Fruit fly (Drosophila melanogaster) whole organism, embryonic: ENCODE data around the gene CG1738.
A peak's percentile ranks its signal among the peaks of the same experiment; 100 is the strongest.

Experiments used
- Abd-B ChIP-seq: fragments of 200-800 bp; sonication (Bioruptor generic); optimal IDR thresholded peaks from 2 replicates; lab custom pipeline; 2018; ENCODE audit warnings: missing biosample characterization, mild to moderate bottlenecking, missing genetic modification characterization, moderate library complexity
- CG10274 ChIP-seq: fragments of 200-800 bp; sonication (Bioruptor generic); optimal IDR thresholded peaks from 3 replicates; lab custom pipeline; 2017; ENCODE audit warnings: missing biosample characterization, mild to moderate bottlenecking, missing genetic modification characterization
- CG17361 ChIP-seq: fragments of 200-800 bp; sonication (Bioruptor generic); IDR thresholded peaks from 3 replicates; pipeline ENCODE4 v1.3.6; 2022; ENCODE audit warnings: missing biosample characterization, missing genetic modification characterization
- CG7786 ChIP-seq: fragments of 200-800 bp; sonication (Bioruptor generic); optimal IDR thresholded peaks from 2 replicates; lab custom pipeline; 2016; ENCODE audit warnings: missing biosample characterization, missing genetic modification characterization
- CG7987 ChIP-seq: fragments of 200-800 bp; sonication (Bioruptor generic); optimal IDR thresholded peaks from 2 replicates; lab custom pipeline; 2018; ENCODE audit warnings: missing biosample characterization, mild to moderate bottlenecking, missing genetic modification characterization, moderate library complexity
- D19B ChIP-seq: fragments of 200-800 bp; sonication (Bioruptor generic); optimal IDR thresholded peaks from 2 replicates; lab custom pipeline; 2017; ENCODE audit warnings: missing biosample characterization, mild to moderate bottlenecking, missing genetic modification characterization
- Lpt ChIP-seq: fragments of >200 bp; optimal IDR thresholded peaks from 2 replicates; lab custom pipeline; 2018; ENCODE audit warnings: missing biosample characterization, missing genetic modification characterization
- Meics ChIP-seq: fragments of 200-800 bp; sonication (Bioruptor generic); optimal IDR thresholded peaks from 2 replicates; lab custom pipeline; 2017; ENCODE audit warnings: missing biosample characterization, mild to moderate bottlenecking, missing genetic modification characterization
- Mrtf ChIP-seq: fragments of 200-800 bp; sonication (Bioruptor generic); IDR thresholded peaks from 3 replicates; pipeline ENCODE4 v1.3.6; 2022; ENCODE audit warnings: missing biosample characterization, missing genetic modification characterization
- Nf-YC ChIP-seq: fragments of 200-800 bp; optimal IDR thresholded peaks from 3 replicates; lab custom pipeline; 2019; ENCODE audit warnings: missing biosample characterization, mild to moderate bottlenecking, missing genetic modification characterization, moderate library complexity
- bbx ChIP-seq: fragments of 200-800 bp; sonication (Bioruptor generic); IDR thresholded peaks from 2 replicates; pipeline ENCODE4 v1.3.6; 2022; ENCODE audit warnings: missing biosample characterization, missing genetic modification characterization; ENCODE audit not compliant: partially characterized antibody
- bigmax ChIP-seq: fragments of 200-800 bp; sonication (Bioruptor generic); optimal IDR thresholded peaks from 2 replicates; lab custom pipeline; 2018; ENCODE audit warnings: missing biosample characterization, mild to moderate bottlenecking, missing genetic modification characterization
- cg ChIP-seq: fragments of 200-800 bp; sonication (Bioruptor generic); optimal IDR thresholded peaks from 3 replicates; lab custom pipeline; 2019; ENCODE audit warnings: missing biosample characterization, mild to moderate bottlenecking, missing genetic modification characterization, moderate library complexity

DNA sequence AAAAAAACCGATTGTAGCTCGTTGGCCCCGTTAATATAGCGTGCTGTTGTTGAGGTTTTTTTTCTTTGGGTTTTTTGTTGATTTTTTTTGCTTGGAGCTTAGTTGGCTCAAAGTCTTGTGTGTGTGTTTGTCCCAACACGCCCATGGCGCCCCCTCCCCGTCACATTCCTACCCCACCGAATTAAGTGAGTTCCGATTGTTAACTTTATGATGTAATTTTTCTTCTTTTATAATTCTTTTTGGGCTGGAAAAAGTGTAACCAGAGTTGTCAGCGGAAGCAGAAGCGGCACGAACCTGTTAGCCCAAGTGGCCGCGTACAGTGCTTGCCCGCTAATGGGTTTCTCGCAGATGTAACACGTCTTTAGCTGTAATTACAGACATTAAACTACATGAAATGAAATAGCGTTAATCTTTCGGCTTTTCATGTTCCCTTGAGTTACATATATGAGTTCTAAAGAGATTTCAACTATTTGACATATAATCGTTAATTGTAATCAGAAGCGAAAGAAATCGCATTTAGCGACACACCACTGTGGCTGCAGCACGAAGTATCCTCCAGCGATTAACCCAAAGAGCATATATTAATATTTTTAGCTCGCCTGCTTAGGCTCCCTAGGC lies 44.3 kb downstream of the CG1738 start:
- no peak for TF ChIP-seq CG7786 (GFP tag; lab: Kevin White, UChicago)
- no peak for TF ChIP-seq bbx
- no peak for TF ChIP-seq bigmax (GFP tag; lab: Kevin White, UChicago)
- no peak for TF ChIP-seq Lpt (GFP tag; lab: Kevin White, UChicago)
- TF ChIP-seq CG17361 (GFP tag; lab: Robert Waterston, UW) = no peak
- no peak for TF ChIP-seq Mrtf (GFP tag; lab: Robert Waterston, UW)
- no peak for TF ChIP-seq CG10274 (GFP tag; lab: Kevin White, UChicago)
- TF ChIP-seq Nf-YC = peak; percentile 2
- TF ChIP-seq Abd-B = no peak
- no peak for TF ChIP-seq D19B (GFP tag; lab: Kevin White, UChicago)
- no peak for TF ChIP-seq Meics (GFP tag; lab: Kevin White, UChicago)
- TF ChIP-seq CG7987 (GFP tag; lab: Kevin White, UChicago) = no peak
- TF ChIP-seq cg (GFP tag; lab: Kevin White, UChicago) = no peak
